Fruit fly (Drosophila melanogaster): Measurements from ENCODE around the gene CAH4.

dm6 chr3R:24828234-24828633 is 29.1 kb downstream of the CAH4 start, which contains the start of gene RabX4:
- TF ChIP-seq Eip78C (GFP tag), result no peak
- no peak for TF ChIP-seq CG16779 (tag; optimal IDR thresholded peaks at IDR 0.05)
- TF ChIP-seq net (GFP tag; optimal IDR thresholded peaks at IDR 0.05), result no peak
- no peak for TF ChIP-seq CG6854 (GFP tag; optimal IDR thresholded peaks at IDR 0.05)
- no peak for TF ChIP-seq Met (GFP tag; optimal IDR thresholded peaks at IDR 0.05)
- no peak for TF ChIP-seq Gug (GFP tag; IDR thresholded peaks at IDR 0.05)
- TF ChIP-seq CG6792 (GFP tag; optimal IDR thresholded peaks at IDR 0.05), result no peak
- TF ChIP-seq CG7368 (GFP tag; optimal IDR thresholded peaks at IDR 0.05), result no peak
- no peak for TF ChIP-seq Sox14 (GFP tag; optimal IDR thresholded peaks at IDR 0.05)
- no peak for TF ChIP-seq Sox15 (GFP tag; optimal IDR thresholded peaks at IDR 0.05)
- TF ChIP-seq svp (GFP tag), result peak; percentile 57
- TF ChIP-seq dsx (GFP tag; optimal IDR thresholded peaks at IDR 0.05; ENCODE audit: poor library complexity, severe bottlenecking), result no peak
- no peak for TF ChIP-seq CG32006 (GFP tag; optimal IDR thresholded peaks at IDR 0.05)
- no peak for TF ChIP-seq vri (GFP tag; optimal IDR thresholded peaks at IDR 0.05)
